Worm (Caenorhabditis elegans): ENCODE results near the gene F33D4.6.

DNA sequence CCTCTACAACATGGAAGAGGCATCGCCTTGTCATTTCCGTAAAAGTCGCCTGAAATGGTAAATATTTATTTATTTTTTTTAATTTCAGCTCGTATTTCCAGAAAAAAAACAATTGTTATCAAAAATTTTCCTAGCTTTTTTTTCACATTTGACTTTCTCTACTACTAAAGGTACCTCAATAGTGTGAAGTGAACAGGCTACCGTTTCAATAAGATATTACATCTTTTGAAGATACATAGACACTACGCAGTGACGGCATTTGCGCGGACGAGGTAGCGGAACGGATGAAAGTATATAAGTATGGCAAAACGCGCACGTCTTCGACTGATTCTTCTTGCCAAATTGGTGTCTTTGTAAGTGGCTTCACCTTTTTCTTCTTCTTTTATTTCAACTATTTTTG lies 35.3 kb upstream of the F33D4.6 start, which contains the start of gene col-14:
- TF ChIP-seq ama-1 (optimal IDR thresholded peaks at IDR 0.05) (no peak), scrt-1 (GFP tag; IDR thresholded peaks at IDR 0.05) (no peak), hnd-1 (tag; optimal IDR thresholded peaks at IDR 0.05) (no peak)
